Worm (Caenorhabditis elegans) whole organism, late embryonic: ENCODE data around the gene dhs-9.

Experiments
- elt-4 ChIP-seq: sonication (generic microtip); optimal IDR thresholded peaks from 2 replicates; lab custom pipeline; 2016; ENCODE audit warnings: missing genetic modification characterization, missing compliant biosample characterization
- hlh-8 ChIP-seq: sonication (generic microtip); optimal IDR thresholded peaks from 2 replicates; lab custom pipeline; 2016; ENCODE audit warnings: missing genotype, missing genetic modification characterization, missing compliant biosample characterization

DNA sequence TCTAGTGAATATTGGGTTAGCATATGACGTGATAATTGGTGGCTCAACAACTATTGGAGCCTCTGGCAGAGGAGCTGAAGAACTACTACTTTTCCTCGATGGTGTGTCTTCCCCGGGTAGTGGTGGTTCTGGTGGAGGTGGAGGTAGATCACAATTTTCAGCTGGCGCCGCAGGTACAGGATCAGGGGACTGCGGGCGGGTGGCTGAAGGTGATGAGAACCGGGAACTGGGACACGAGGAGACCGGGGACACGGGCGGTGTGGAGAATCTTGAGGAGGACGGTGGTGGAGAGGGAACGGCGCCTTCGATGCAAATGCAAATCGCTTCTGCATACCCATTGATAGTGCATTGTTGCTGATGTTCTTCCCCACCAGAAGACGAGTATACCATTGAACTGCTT, 27.9 kb upstream of the dhs-9 start:
- no peak for TF ChIP-seq elt-4 (tag; lab: Kevin White, UChicago)
- no peak for TF ChIP-seq hlh-8 (tag; lab: Kevin White, UChicago)
